Fruit fly (Drosophila melanogaster) whole organism, embryonic: ENCODE data around the gene Sec24CD.
A peak's percentile ranks its signal among the peaks of the same experiment; 100 is the strongest.

ENCODE experiments used
- Abd-B ChIP-seq: fragments of 200-800 bp; sonication (Bioruptor generic); optimal IDR thresholded peaks from 2 replicates; lab custom pipeline; 2018; ENCODE audit warnings: missing biosample characterization, mild to moderate bottlenecking, missing genetic modification characterization, moderate library complexity
- Antp ChIP-seq: fragments of 200-800 bp; sonication (Bioruptor generic); optimal IDR thresholded peaks from 3 replicates; lab custom pipeline; 2016; ENCODE audit warnings: missing biosample characterization, missing genetic modification characterization
- Bgb ChIP-seq: fragments of 200-800 bp; sonication (Bioruptor generic); IDR thresholded peaks from 2 replicates; pipeline ENCODE4 v1.3.6; 2022; ENCODE audit warnings: missing biosample characterization, missing genetic modification characterization; ENCODE audit not compliant: partially characterized antibody
- CG10274 ChIP-seq: fragments of 200-800 bp; sonication (Bioruptor generic); optimal IDR thresholded peaks from 3 replicates; lab custom pipeline; 2017; ENCODE audit warnings: missing biosample characterization, mild to moderate bottlenecking, missing genetic modification characterization
- CG10462 ChIP-seq: fragments of 200-800 bp; sonication (Bioruptor generic); optimal IDR thresholded peaks from 2 replicates; lab custom pipeline; 2016; ENCODE audit warnings: missing biosample characterization, missing genetic modification characterization
- CG11093 ChIP-seq: fragments of 200-800 bp; sonication (Bioruptor generic); IDR thresholded peaks from 3 replicates; pipeline ENCODE4 v1.3.6; 2022; ENCODE audit warnings: missing biosample characterization, missing genetic modification characterization
- CG12391 ChIP-seq: fragments of 200-800 bp; sonication (Bioruptor generic); optimal IDR thresholded peaks from 3 replicates; lab custom pipeline; 2018; ENCODE audit warnings: missing biosample characterization, mild to moderate bottlenecking, missing genetic modification characterization, moderate library complexity
- CG12659 ChIP-seq: fragments of 200-800 bp; sonication (Bioruptor generic); optimal IDR thresholded peaks from 3 replicates; lab custom pipeline; 2017; ENCODE audit warnings: mild to moderate bottlenecking, missing biosample characterization, missing genetic modification reagents, missing genetic modification characterization
- CG15601 ChIP-seq: fragments of 200-800 bp; sonication (Bioruptor generic); optimal IDR thresholded peaks from 3 replicates; lab custom pipeline; 2019; ENCODE audit warnings: missing biosample characterization, mild to moderate bottlenecking, missing genetic modification characterization, moderate library complexity
- CG1602 ChIP-seq: fragments of 200-800 bp; sonication (Bioruptor generic); optimal IDR thresholded peaks from 3 replicates; lab custom pipeline; 2016; ENCODE audit warnings: missing biosample characterization, missing genetic modification characterization
- CG18011 ChIP-seq: fragments of 200-800 bp; sonication (Bioruptor generic); optimal IDR thresholded peaks from 2 replicates; lab custom pipeline; 2017; ENCODE audit warnings: missing biosample characterization, missing genetic modification characterization, mild to moderate bottlenecking, moderate library complexity, missing genotype
- CG30403 ChIP-seq: fragments of 200-800 bp; sonication (Bioruptor generic); optimal IDR thresholded peaks from 3 replicates; lab custom pipeline; 2016; ENCODE audit warnings: missing biosample characterization, missing genetic modification characterization
- CG32767 ChIP-seq: fragments of 200-800 bp; sonication (Bioruptor generic); IDR thresholded peaks from 2 replicates; pipeline ENCODE4 v1.3.6; 2022; ENCODE audit warnings: missing biosample characterization, missing genetic modification characterization
- CG33557 ChIP-seq: fragments of 200-800 bp; sonication (Bioruptor generic); optimal IDR thresholded peaks from 2 replicates; lab custom pipeline; 2019; ENCODE audit warnings: missing biosample characterization, mild to moderate bottlenecking, missing genetic modification characterization, moderate library complexity
- CG3407 ChIP-seq: fragments of 200-800 bp; sonication (Bioruptor generic); optimal IDR thresholded peaks from 2 replicates; lab custom pipeline; 2018; ENCODE audit warnings: missing biosample characterization, mild to moderate bottlenecking, missing genetic modification characterization
- CG3995 ChIP-seq: fragments of 200-800 bp; sonication (Bioruptor generic); optimal IDR thresholded peaks from 3 replicates; lab custom pipeline; 2016; ENCODE audit warnings: missing biosample characterization, missing genetic modification characterization
- CG4360 ChIP-seq: fragments of 200-800 bp; sonication (Bioruptor generic); IDR thresholded peaks from 2 replicates; pipeline ENCODE4 v1.3.6; 2022; ENCODE audit warnings: missing biosample characterization, missing genetic modification characterization
- CG6683 ChIP-seq: fragments of 200-800 bp; sonication (Bioruptor generic); optimal IDR thresholded peaks from 2 replicates; lab custom pipeline; 2017; ENCODE audit warnings: missing biosample characterization, mild to moderate bottlenecking, missing genetic modification characterization, missing genetic modification reagents
- CG7556 ChIP-seq: fragments of 200-800 bp; sonication (Bioruptor generic); optimal IDR thresholded peaks from 2 replicates; lab custom pipeline; 2017; ENCODE audit warnings: missing biosample characterization, mild to moderate bottlenecking, missing genetic modification characterization
- CG9215 ChIP-seq: fragments of 200-800 bp; sonication (Bioruptor generic); IDR thresholded peaks from 2 replicates; pipeline ENCODE4 v1.3.6; 2022; ENCODE audit warnings: missing biosample characterization, missing genetic modification characterization
- CG9876 ChIP-seq: fragments of 200-800 bp; sonication (Bioruptor generic); optimal IDR thresholded peaks from 2 replicates; lab custom pipeline; 2016; ENCODE audit warnings: missing biosample characterization, missing genetic modification characterization
- E2f2 ChIP-seq: fragments of 200-800 bp; sonication (Bioruptor generic); IDR thresholded peaks from 2 replicates; pipeline ENCODE4 v1.3.6; 2022; ENCODE audit warnings: missing biosample characterization, missing genetic modification characterization
- ERR ChIP-seq: fragments of 200-800 bp; sonication (Bioruptor generic); optimal IDR thresholded peaks from 2 replicates; lab custom pipeline; 2016; ENCODE audit warnings: missing biosample characterization, missing genetic modification characterization
- HLHmδ ChIP-seq: fragments of 200-800 bp; sonication (Bioruptor generic); optimal IDR thresholded peaks from 2 replicates; lab custom pipeline; 2018; ENCODE audit warnings: missing biosample characterization, mild to moderate bottlenecking, missing genetic modification characterization, moderate library complexity
- Hsf ChIP-seq: fragments of 200-800 bp; sonication (Bioruptor generic); optimal IDR thresholded peaks from 3 replicates; lab custom pipeline; 2016; ENCODE audit warnings: missing biosample characterization, missing genetic modification characterization
- Lim3 ChIP-seq: fragments of 200-800 bp; sonication (Bioruptor generic); IDR thresholded peaks from 2 replicates; pipeline ENCODE4 v1.3.6; 2022; ENCODE audit warnings: missing biosample characterization, missing genetic modification characterization
- Mrtf ChIP-seq: fragments of 200-800 bp; sonication (Bioruptor generic); IDR thresholded peaks from 3 replicates; pipeline ENCODE4 v1.3.6; 2022; ENCODE audit warnings: missing biosample characterization, missing genetic modification characterization
- Neu2 ChIP-seq: fragments of 200-800 bp; sonication (Bioruptor generic); optimal IDR thresholded peaks from 3 replicates; lab custom pipeline; 2016; ENCODE audit warnings: missing biosample characterization, missing genetic modification characterization, borderline replicate concordance
- Stat92E ChIP-seq, 3 experiments: fragments of >200 bp in 2 of 3; fragments of 200-800 bp in 1 of 3; sonication (Bioruptor generic) in 1 of 3; optimal IDR thresholded peaks; 2 replicates each; lab custom pipeline; 2017 to 2019; ENCODE audit warnings: missing biosample characterization in 3 of 3, missing genetic modification characterization in 3 of 3, mild to moderate bottlenecking in 1 of 3, moderate library complexity in 1 of 3
- Tbp ChIP-seq: fragments of >200 bp; optimal IDR thresholded peaks from 2 replicates; lab custom pipeline; 2018; ENCODE audit warnings: missing biosample characterization, missing genetic modification characterization
- Usf ChIP-seq: fragments of 200-800 bp; sonication (Bioruptor generic); optimal IDR thresholded peaks from 2 replicates; lab custom pipeline; 2017; ENCODE audit warnings: missing genotype, missing biosample characterization, missing genetic modification characterization
- Vsx1 ChIP-seq: fragments of 200-800 bp; sonication (Bioruptor generic); optimal IDR thresholded peaks from 2 replicates; lab custom pipeline; 2017; ENCODE audit warnings: missing biosample characterization, mild to moderate bottlenecking, missing genetic modification characterization, missing genetic modification reagents
- Xrp1 ChIP-seq: fragments of 200-800 bp; sonication (Bioruptor generic); IDR thresholded peaks from 2 replicates; pipeline ENCODE4 v1.3.6; 2022; ENCODE audit warnings: missing biosample characterization, missing genetic modification characterization
- ab ChIP-seq: fragments of 200-800 bp; sonication (Bioruptor generic); optimal IDR thresholded peaks from 2 replicates; lab custom pipeline; 2016; ENCODE audit warnings: missing biosample characterization, missing genetic modification characterization
- cas ChIP-seq: fragments of 200-800 bp; sonication (Bioruptor generic); IDR thresholded peaks from 2 replicates; pipeline ENCODE4 v1.3.6; 2022; ENCODE audit warnings: missing biosample characterization, missing genetic modification characterization
- cwo ChIP-seq: fragments of 200-800 bp; sonication (Bioruptor generic); optimal IDR thresholded peaks from 3 replicates; lab custom pipeline; 2017; ENCODE audit warnings: missing biosample characterization, missing genetic modification characterization, mild to moderate bottlenecking, moderate library complexity, missing genetic modification reagents
- dysf ChIP-seq: fragments of 200-800 bp; sonication (Bioruptor generic); IDR thresholded peaks from 3 replicates; pipeline ENCODE4 v1.3.6; 2022; ENCODE audit warnings: missing biosample characterization, missing genetic modification characterization
- esg ChIP-seq: fragments of 200-800 bp; sonication (Bioruptor generic); conservative IDR thresholded peaks from 2 replicates; pipeline ENCODE4 v1.3.6; 2022; ENCODE audit warnings: missing biosample characterization, missing genetic modification characterization
- eyg ChIP-seq: fragments of 200-800 bp; sonication (Bioruptor generic); optimal IDR thresholded peaks from 3 replicates; lab custom pipeline; 2016; ENCODE audit warnings: missing biosample characterization, missing genetic modification characterization
- fd3F ChIP-seq: fragments of 200-800 bp; sonication (Bioruptor generic); optimal IDR thresholded peaks from 2 replicates; lab custom pipeline; 2018; ENCODE audit warnings: missing biosample characterization, mild to moderate bottlenecking, missing genetic modification characterization, moderate library complexity
- gsb ChIP-seq: fragments of 200-800 bp; sonication (Bioruptor generic); IDR thresholded peaks from 2 replicates; pipeline ENCODE4 v1.3.6; 2022; ENCODE audit warnings: missing biosample characterization, missing genetic modification characterization
- ham ChIP-seq: fragments of 200-800 bp; sonication (Bioruptor generic); IDR thresholded peaks from 2 replicates; pipeline ENCODE4 v1.3.6; 2022; ENCODE audit warnings: missing biosample characterization, missing genetic modification characterization
- hbn ChIP-seq: fragments of 200-800 bp; sonication (Bioruptor generic); IDR thresholded peaks from 2 replicates; pipeline ENCODE4 v1.3.6; 2022; ENCODE audit warnings: missing biosample characterization, missing genetic modification characterization; ENCODE audit not compliant: partially characterized antibody
- ken ChIP-seq: fragments of 200-800 bp; sonication (Bioruptor generic); IDR thresholded peaks from 3 replicates; pipeline ENCODE4 v1.3.6; 2022; ENCODE audit warnings: missing biosample characterization, missing genetic modification characterization
- lbe ChIP-seq: fragments of 200-800 bp; sonication (Bioruptor generic); optimal IDR thresholded peaks from 2 replicates; lab custom pipeline; 2016; ENCODE audit warnings: missing biosample characterization, mild to moderate bottlenecking, missing genetic modification characterization
- otp ChIP-seq: fragments of 200-800 bp; sonication (Bioruptor generic); IDR thresholded peaks from 3 replicates; pipeline ENCODE4, ENCODE4 v1.3.6; 2022; ENCODE audit warnings: missing biosample characterization, missing genetic modification characterization
- psq ChIP-seq: fragments of 200-800 bp; sonication (Bioruptor generic); optimal IDR thresholded peaks from 2 replicates; lab custom pipeline; 2017; ENCODE audit warnings: missing biosample characterization, missing genetic modification characterization
- slou ChIP-seq: fragments of 200-800 bp; sonication (Bioruptor generic); optimal IDR thresholded peaks from 3 replicates; lab custom pipeline; 2016; ENCODE audit warnings: missing biosample characterization, missing genetic modification characterization
- sr ChIP-seq: fragments of 200-800 bp; sonication (Bioruptor generic); IDR thresholded peaks from 3 replicates; pipeline ENCODE4 v1.3.6; 2022; ENCODE audit warnings: missing biosample characterization, missing genetic modification characterization
- wor ChIP-seq: fragments of 200-800 bp; sonication (Bioruptor generic); IDR thresholded peaks from 2 replicates; pipeline ENCODE4 v1.3.6; 2022; ENCODE audit warnings: missing biosample characterization, missing genetic modification characterization

Gene Sec24CD

DNA sequence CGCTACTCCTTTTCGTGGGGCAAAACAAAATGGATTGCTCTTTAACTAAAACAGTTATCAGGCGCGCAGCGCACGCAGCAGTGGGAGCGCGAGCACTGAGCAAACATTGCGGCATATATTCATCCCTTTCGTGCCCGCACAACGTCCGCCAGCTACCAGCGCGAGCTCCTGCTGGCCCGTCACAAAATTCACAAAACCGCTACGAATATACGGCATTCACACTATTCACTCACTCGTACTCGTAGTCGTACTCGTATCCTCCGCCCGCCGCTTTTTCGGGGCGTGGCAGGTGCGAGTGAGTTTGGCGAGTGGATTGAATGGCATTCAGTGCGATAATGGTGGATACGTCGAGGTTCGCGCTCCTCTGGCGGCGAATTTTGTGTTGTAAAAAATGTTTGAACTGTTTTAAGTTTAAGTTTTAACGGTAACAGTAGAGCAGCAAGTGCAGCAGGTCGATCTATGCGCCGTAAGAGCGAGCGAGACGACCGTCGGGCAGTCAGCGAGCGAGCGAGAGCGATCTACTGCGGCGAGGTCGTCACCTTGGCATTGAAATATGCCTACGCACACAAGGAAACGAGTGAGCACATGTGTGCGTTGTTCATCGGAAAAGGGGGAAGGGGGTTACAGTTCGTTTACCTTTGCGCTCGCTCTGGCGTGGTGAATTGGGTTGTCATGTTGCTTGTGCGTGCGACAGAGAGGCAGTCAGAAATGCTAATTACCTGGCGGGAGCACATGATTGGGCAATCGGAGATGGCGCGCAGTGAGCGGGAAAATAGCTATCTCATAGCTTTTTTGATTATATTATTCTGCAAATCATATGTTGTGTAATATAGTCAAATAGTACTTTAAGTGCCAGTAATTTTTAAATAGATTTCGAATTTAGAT is 39.8 kb downstream of the Sec24CD start (continued):
- peak; percentile 9 for TF ChIP-seq fd3F (GFP tag; lab: Kevin White, UChicago)
- TF ChIP-seq ken (GFP tag; lab: Robert Waterston, UW), result no peak
- no peak for TF ChIP-seq Lim3 (GFP tag; lab: Robert Waterston, UW)
- TF ChIP-seq lbe (GFP tag; lab: Kevin White, UChicago), result peak; percentile 54
- peak; percentile 98 for TF ChIP-seq Vsx1
- peak; percentile 33 for TF ChIP-seq CG3407 (GFP tag; lab: Kevin White, UChicago)
- TF ChIP-seq Mrtf, result no peak
- TF ChIP-seq slou (GFP tag; lab: Kevin White, UChicago), result peak; percentile 61
- TF ChIP-seq Antp (GFP tag; lab: Kevin White, UChicago), result peak; percentile 18
- no peak for TF ChIP-seq CG11093
- TF ChIP-seq CG1602, result peak; percentile 38
- no peak for TF ChIP-seq esg (GFP tag; lab: Robert Waterston, UW)
- TF ChIP-seq CG9215, result no peak
- TF ChIP-seq Usf, result peak; percentile 68
- TF ChIP-seq cwo (GFP tag; lab: Kevin White, UChicago), result peak; percentile 95
- no peak for TF ChIP-seq CG33557 (GFP tag; lab: Kevin White, UChicago)
- peak; percentile 45 for TF ChIP-seq Hsf (GFP tag; lab: Kevin White, UChicago)
- no peak for TF ChIP-seq eyg (GFP tag; lab: Kevin White, UChicago)
- no peak for TF ChIP-seq ham (GFP tag; lab: Robert Waterston, UW)
- TF ChIP-seq CG32767 (GFP tag; lab: Robert Waterston, UW), result no peak
- peak; percentile 64 for TF ChIP-seq CG15601 (tag; lab: Kevin White, UChicago)
- no peak for TF ChIP-seq CG9876 (GFP tag; lab: Kevin White, UChicago)
- no peak for TF ChIP-seq gsb (GFP tag; lab: Robert Waterston, UW)
- peak; percentile 81 for TF ChIP-seq ERR (GFP tag; lab: Kevin White, UChicago)
- peak; percentile 61 for TF ChIP-seq ab (GFP tag; lab: Kevin White, UChicago)
- peak; percentile 92 for TF ChIP-seq HLHmδ (GFP tag; lab: Kevin White, UChicago)
- no peak for TF ChIP-seq sr (GFP tag; lab: Robert Waterston, UW)
- TF ChIP-seq CG18011 (GFP tag; lab: Kevin White, UChicago), result no peak
- TF ChIP-seq CG10462 (GFP tag; lab: Kevin White, UChicago), result no peak
- TF ChIP-seq Bgb, result no peak
- TF ChIP-seq E2f2, result no peak
- TF ChIP-seq Neu2 (GFP tag; lab: Kevin White, UChicago), result no peak
- no peak for TF ChIP-seq wor (GFP tag; lab: Robert Waterston, UW)
- TF ChIP-seq Tbp (GFP tag; lab: Kevin White, UChicago), result no peak
- peak in 1 of 3 experiments; percentile 97 for TF ChIP-seq Stat92E (GFP tag; optimal IDR thresholded peaks at IDR 0.05; lab: Kevin White, UChicago)
- TF ChIP-seq dysf (GFP tag; lab: Robert Waterston, UW), result no peak
- TF ChIP-seq CG12659 (GFP tag; lab: Kevin White, UChicago), result peak; percentile 55
- peak; percentile 72 for TF ChIP-seq CG7556
- no peak for TF ChIP-seq CG4360
- peak; percentile 74 for TF ChIP-seq CG30403 (GFP tag; lab: Kevin White, UChicago)
- peak; percentile 59 for TF ChIP-seq CG6683
- no peak for TF ChIP-seq cas (GFP tag; lab: Robert Waterston, UW)
- TF ChIP-seq otp (GFP tag; lab: Robert Waterston, UW), result no peak
- TF ChIP-seq CG10274, result no peak
- TF ChIP-seq psq (GFP tag; lab: Kevin White, UChicago), result no peak
- TF ChIP-seq CG3995 (GFP tag; lab: Kevin White, UChicago), result peak; percentile 17
- peak; percentile 65 for TF ChIP-seq CG12391 (tag; lab: Kevin White, UChicago)
- TF ChIP-seq hbn (GFP tag; lab: Robert Waterston, UW), result no peak
- TF ChIP-seq Abd-B, result no peak
- no peak for TF ChIP-seq Xrp1
